Worm (Caenorhabditis elegans): ENCODE results near the gene F32D8.4.

The F32D8.4 gene

DNA sequence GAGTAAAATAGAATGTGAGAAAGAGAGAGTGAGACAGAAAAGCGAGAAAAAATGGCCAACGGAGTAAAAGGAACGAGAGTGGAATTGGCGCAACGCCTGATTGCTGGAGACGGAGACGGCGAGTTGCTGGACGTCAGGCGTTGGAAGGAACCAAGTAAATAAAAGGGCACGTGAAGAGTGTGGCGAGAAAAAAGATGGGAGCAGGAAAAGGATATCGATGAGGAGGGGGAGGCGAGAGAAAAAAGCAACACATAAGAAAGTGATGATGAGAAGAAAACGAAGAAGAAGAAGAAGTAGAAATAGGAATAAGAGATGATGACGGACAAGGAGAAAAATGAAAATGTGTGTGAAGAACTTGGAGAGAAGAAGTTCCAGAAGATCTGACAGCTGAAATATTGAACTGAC, 21.9 kb downstream of the F32D8.4 start (continued):
- TF ChIP-seq lin-35 (GFP tag; optimal IDR thresholded peaks at IDR 0.05) = peak in 1 of 3 experiments; percentile 52
- no peak for TF ChIP-seq rpc-1 (optimal IDR thresholded peaks at IDR 0.05)
- TF ChIP-seq rpc-1 (tag; optimal IDR thresholded peaks at IDR 0.05) = no peak
- TF ChIP-seq F49E8.2 (tag; optimal IDR thresholded peaks at IDR 0.05; ENCODE audit: insufficient read depth) = no peak
- no peak for TF ChIP-seq nhr-27 (tag; optimal IDR thresholded peaks at IDR 0.05)
- TF ChIP-seq nhr-179 (tag; optimal IDR thresholded peaks at IDR 0.05) = no peak
- peak; percentile 72 for TF ChIP-seq dox-1 (GFP tag; IDR thresholded peaks at IDR 0.05)
- TF ChIP-seq ztf-6 (GFP tag; IDR thresholded peaks at IDR 0.05) = no peak
- peak; percentile 76 for TF ChIP-seq attf-5 (GFP tag; optimal IDR thresholded peaks at IDR 0.05)
- TF ChIP-seq Y53F4B.3 (GFP tag; IDR thresholded peaks at IDR 0.05) = no peak
- TF ChIP-seq F57C9.4 (tag; optimal IDR thresholded peaks at IDR 0.05) = no peak
- TF ChIP-seq rec-8 (tag; optimal IDR thresholded peaks at IDR 0.05) = no peak
- no peak for TF ChIP-seq ekl-4 (GFP tag; IDR thresholded peaks at IDR 0.05)
- TF ChIP-seq F57A8.1 (GFP tag; optimal IDR thresholded peaks at IDR 0.05) = no peak
- TF ChIP-seq F22D6.2 (tag; optimal IDR thresholded peaks at IDR 0.05) = no peak
- no peak for TF ChIP-seq madf-8 (GFP tag; conservative IDR thresholded peaks at IDR 0.05)
- TF ChIP-seq D2030.7 (GFP tag; IDR thresholded peaks at IDR 0.05) = no peak
- TF ChIP-seq hlh-12 (tag; optimal IDR thresholded peaks at IDR 0.05) = no peak
- no peak for TF ChIP-seq nhr-90 (tag; optimal IDR thresholded peaks at IDR 0.05)
- no peak for TF ChIP-seq egl-18 (GFP tag; IDR thresholded peaks at IDR 0.05)
- TF ChIP-seq madf-6 (GFP tag; IDR thresholded peaks at IDR 0.05) = no peak
- no peak for TF ChIP-seq fkh-3 (tag; optimal IDR thresholded peaks at IDR 0.05)
- no peak for TF ChIP-seq nfya-1 (tag; optimal IDR thresholded peaks at IDR 0.05; ENCODE audit: borderline replicate concordance, insufficient read depth)
- no peak for TF ChIP-seq mes-4 (tag; optimal IDR thresholded peaks at IDR 0.05)
- TF ChIP-seq lin-54 (GFP tag; optimal IDR thresholded peaks at IDR 0.05) = no peak
- no peak; the same call in 1 of the 2 replicates for TF ChIP-seq C06A6.2 (GFP tag; conservative IDR thresholded peaks at IDR 0.05)
- TF ChIP-seq chd-7 (tag; optimal IDR thresholded peaks at IDR 0.05) = peak; percentile 77
- TF ChIP-seq somi-1 (GFP tag; optimal IDR thresholded peaks at IDR 0.05) = peak; percentile 92

DNA sequence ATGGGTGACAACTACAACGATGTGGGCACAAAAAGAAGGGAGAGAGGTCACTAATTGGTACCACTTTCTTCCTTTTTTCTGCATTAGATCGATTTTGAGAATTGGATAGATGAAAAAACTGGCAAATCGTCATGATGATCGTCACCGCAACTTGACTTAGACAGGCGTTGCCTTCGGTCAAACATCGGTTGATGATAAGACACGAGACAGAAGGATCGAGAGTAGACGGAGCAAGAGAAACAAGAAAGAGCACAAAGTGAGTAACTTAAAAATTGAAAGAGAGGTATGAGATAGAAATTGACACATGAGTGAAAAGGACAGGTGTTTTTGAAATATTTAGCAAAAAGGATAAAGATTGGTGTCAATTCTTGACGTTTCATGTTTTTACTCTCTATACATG, 23.3 kb downstream of the F32D8.4 start:
- TF ChIP-seq ZK185.1 (tag; optimal IDR thresholded peaks at IDR 0.05; ENCODE audit: poor library complexity, severe bottlenecking) (no peak), ceh-40 (GFP tag; IDR thresholded peaks at IDR 0.05) (no peak), F33H1.4 (GFP tag; IDR thresholded peaks at IDR 0.05) (no peak), madf-10 (tag; optimal IDR thresholded peaks at IDR 0.05) (no peak), dox-1 (GFP tag; IDR thresholded peaks at IDR 0.05) (0 out of 2 replicates have a peak, but pooled peaks have one; percentile 7), ztf-18 (tag; optimal IDR thresholded peaks at IDR 0.05) (no peak), die-1 (tag; optimal IDR thresholded peaks at IDR 0.05) (no peak), nhr-80 (tag; optimal IDR thresholded peaks at IDR 0.05) (peak; percentile 54), F57C9.4 (tag; optimal IDR thresholded peaks at IDR 0.05) (no peak), dpff-1 (tag; optimal IDR thresholded peaks at IDR 0.05) (no peak)

DNA sequence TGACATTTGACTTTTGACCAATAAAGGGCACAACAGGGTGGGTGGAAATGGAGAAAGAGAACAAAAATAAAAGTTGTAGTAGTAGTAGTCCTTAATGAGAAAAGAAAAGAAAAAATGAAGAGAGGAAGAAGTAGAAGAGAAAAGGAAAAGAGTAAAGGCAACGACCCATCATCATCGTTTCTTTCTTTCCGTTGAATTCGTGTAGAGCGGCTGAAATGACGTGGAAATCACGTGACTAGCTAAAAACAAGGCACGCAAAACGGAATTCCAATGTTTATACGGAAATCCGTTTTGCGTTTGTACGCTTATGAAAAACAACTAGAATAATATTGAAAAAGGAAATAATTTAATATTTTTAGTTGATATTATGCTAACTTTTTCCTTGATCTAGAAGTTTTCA, 25.8 kb downstream of the F32D8.4 start:
- no peak for TF ChIP-seq attf-5 (GFP tag; optimal IDR thresholded peaks at IDR 0.05)
- no peak for TF ChIP-seq somi-1 (GFP tag; optimal IDR thresholded peaks at IDR 0.05)
- peak; percentile 39 for TF ChIP-seq lin-40 (tag; optimal IDR thresholded peaks at IDR 0.05)
- TF ChIP-seq cebp-1 (GFP tag; IDR thresholded peaks at IDR 0.05) = no peak
- peak; percentile 5 for TF ChIP-seq cebp-1 (tag; optimal IDR thresholded peaks at IDR 0.05)
- peak; percentile 26 for TF ChIP-seq chd-7 (tag; optimal IDR thresholded peaks at IDR 0.05)
- TF ChIP-seq attf-3 (GFP tag; conservative IDR thresholded peaks at IDR 0.05) = no peak
- no peak for TF ChIP-seq F39B2.1 (GFP tag; IDR thresholded peaks at IDR 0.05)
- TF ChIP-seq xnd-1 (tag; optimal IDR thresholded peaks at IDR 0.05) = no peak

Measured in whole organism, young adult.